Fruit fly (Drosophila melanogaster): Measurements from ENCODE around the gene Ir75d.

The Ir75d gene

DNA sequence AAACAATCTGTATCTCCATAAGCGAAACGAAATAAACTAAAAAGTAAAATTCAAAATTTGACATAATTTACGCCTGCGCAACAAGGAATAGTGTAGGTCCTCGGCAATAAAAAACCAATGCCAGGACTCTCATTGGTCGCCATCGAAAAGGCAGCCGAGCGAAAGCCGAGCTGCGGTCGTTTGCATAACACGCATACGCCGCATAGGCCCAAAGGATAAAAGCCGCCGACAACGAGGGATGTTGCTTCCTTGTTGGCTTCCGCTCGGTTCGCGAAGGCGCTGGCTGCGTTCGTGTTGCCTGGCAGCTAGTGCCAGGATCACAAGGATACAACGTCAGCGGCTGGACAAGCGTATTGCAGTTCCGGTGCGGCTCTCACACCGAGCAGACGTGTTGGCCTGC is 50.5 kb downstream of the Ir75d start:
- no peak for TF ChIP-seq Sox102F (GFP tag; optimal IDR thresholded peaks at IDR 0.05)
- no peak for TF ChIP-seq CG11762 (GFP tag; optimal IDR thresholded peaks at IDR 0.05; ENCODE audit: insufficient read depth)
- no peak for TF ChIP-seq Blimp-1 (GFP tag; optimal IDR thresholded peaks at IDR 0.05)
- TF ChIP-seq achi (GFP tag; optimal IDR thresholded peaks at IDR 0.05), result no peak
